Worm (Caenorhabditis elegans) whole organism, young adult: ENCODE measurements around the gene aptf-1.

ENCODE experiments used
- ets-4 ChIP-seq: fragments of 200-800 bp; sonication (Bioruptor generic); optimal IDR thresholded peaks from 2 replicates; lab custom pipeline; 2018; ENCODE audit warnings: mild to moderate bottlenecking, missing genetic modification characterization, missing compliant biosample characterization
- gei-17 ChIP-seq: fragments of 200-800 bp; sonication (Bioruptor generic); optimal IDR thresholded peaks from 2 replicates; lab custom pipeline; 2018; ENCODE audit warnings: mild to moderate bottlenecking, missing genetic modification characterization, missing compliant biosample characterization
- lir-1 ChIP-seq: fragments of 200-800 bp; sonication (Bioruptor generic); conservative IDR thresholded peaks from 2 replicates; pipeline ENCODE4 v1.3.6; 2022; ENCODE audit warnings: missing genetic modification reagents, missing genetic modification characterization, missing compliant biosample characterization
- unc-130 ChIP-seq: sonication (generic microtip); optimal IDR thresholded peaks from 2 replicates; lab custom pipeline; 2016; ENCODE audit warnings: missing genetic modification reagents, missing genetic modification characterization, missing compliant biosample characterization
- unc-62 ChIP-seq: fragments of 150-350 bp; optimal IDR thresholded peaks from 2 replicates; lab custom pipeline; 2014; ENCODE audit warnings: missing biosample characterization, missing genetic modification reagents, missing genetic modification characterization

DNA sequence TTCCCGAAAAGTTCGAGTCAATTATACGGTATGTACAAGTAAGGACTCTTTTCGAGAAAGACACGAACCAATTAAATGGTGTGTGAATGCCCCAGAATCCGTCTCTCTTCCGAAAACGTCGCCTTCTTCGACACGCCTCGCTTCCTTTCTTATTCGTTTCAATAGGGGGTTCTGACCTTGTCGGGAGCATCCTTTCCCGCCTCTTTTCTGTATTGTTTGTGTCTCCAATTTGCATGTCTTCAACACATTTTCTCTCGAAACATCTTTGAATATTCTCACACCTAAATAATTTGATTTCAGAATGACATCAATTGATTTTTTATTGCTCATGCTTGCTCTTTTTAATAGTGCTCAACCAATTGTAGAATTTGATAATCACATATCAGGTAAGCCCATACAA lies 13.6 kb upstream of the aptf-1 start, which contains the start of gene cutl-16:
- TF ChIP-seq unc-62 (GFP tag; lab: Kevin White, UChicago) (no peak), lir-1 (GFP tag; lab: Robert Waterston, UW) (no peak), ets-4 (GFP tag; lab: Kevin White, UChicago) (no peak), gei-17 (no peak), unc-130 (GFP tag; lab: Kevin White, UChicago) (no peak)
